Worm (Caenorhabditis elegans) whole organism, young adult: ENCODE measurements around the gene ZK1307.9.

ENCODE experiments used
- D2030.7 ChIP-seq: fragments of 200-800 bp; sonication (Bioruptor generic); IDR thresholded peaks from 2 replicates; pipeline ENCODE4 v1.3.6; 2022; ENCODE audit warnings: missing genetic modification reagents, missing genetic modification characterization, missing compliant biosample characterization
- F49E8.2 ChIP-seq: sonication (generic microtip); optimal IDR thresholded peaks from 3 replicates; lab custom pipeline; 2017; ENCODE audit warnings: missing genetic modification characterization, mild to moderate bottlenecking, missing compliant biosample characterization, antibody characterized with exemption, moderate library complexity; ENCODE audit not compliant: insufficient read depth
- ceh-58 ChIP-seq: fragments of 200-800 bp; sonication (Bioruptor generic); IDR thresholded peaks from 2 replicates; pipeline ENCODE4 v1.3.6; 2022; ENCODE audit warnings: missing genetic modification characterization, missing compliant biosample characterization
- fkh-3 ChIP-seq: sonication (generic microtip); optimal IDR thresholded peaks from 2 replicates; lab custom pipeline; 2016; ENCODE audit warnings: mild to moderate bottlenecking, missing genetic modification characterization, missing compliant biosample characterization
- madf-6 ChIP-seq: fragments of 200-800 bp; sonication (Bioruptor generic); IDR thresholded peaks from 2 replicates; pipeline ENCODE4 v1.3.6; 2022; ENCODE audit warnings: missing genetic modification reagents, missing genetic modification characterization, missing compliant biosample characterization
- snpc-4 ChIP-seq, 5 experiments: fragments of 150-350 bp in 1 of 5; sonication (generic microtip) in 4 of 5; optimal IDR thresholded peaks; 2 replicates each; lab custom pipeline; 2014 to 2018; ENCODE audit warnings: missing genetic modification characterization in 5 of 5, missing biosample characterization in 3 of 5, antibody characterized with exemption in 2 of 5, mild to moderate bottlenecking in 2 of 5, missing compliant biosample characterization in 2 of 5, missing genotype in 2 of 5, moderate library complexity in 2 of 5, missing genetic modification reagents in 1 of 5

DNA sequence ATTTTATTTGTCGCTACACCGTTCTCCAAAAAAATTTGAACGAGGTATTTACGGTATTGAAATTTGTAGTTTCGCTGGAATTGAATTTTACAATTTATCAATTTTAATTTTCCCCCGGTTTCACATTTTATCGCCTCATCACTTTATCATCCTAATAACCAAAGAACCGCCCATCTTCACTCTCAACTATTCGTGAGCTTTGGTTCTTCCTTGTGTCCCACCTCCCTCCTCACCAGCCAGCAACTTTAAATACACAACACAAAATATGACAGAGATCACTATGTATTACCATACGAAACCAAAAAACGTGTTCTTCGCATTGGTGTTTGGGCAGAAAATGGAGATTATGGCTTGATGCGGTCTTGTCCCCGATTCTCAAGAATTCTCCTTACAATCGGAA lies 45.2 kb upstream of the ZK1307.9 start:
- TF ChIP-seq D2030.7 (no peak), F49E8.2 (tag; lab: Kevin White, UChicago) (no peak), ceh-58 (GFP tag; lab: Robert Waterston, UW) (no peak), snpc-4 (GFP tag; optimal IDR thresholded peaks at IDR 0.05; lab: Kevin White, UChicago) (no peak), snpc-4 (tag; optimal IDR thresholded peaks at IDR 0.05; lab: Kevin White, UChicago) (no peak), madf-6 (GFP tag; lab: Robert Waterston, UW) (no peak), fkh-3 (no peak)
